Worm (Caenorhabditis elegans) whole organism, L3 larva: ENCODE measurements around the gene F08F8.9.

Experiments used
- ama-1 ChIP-seq: fragments of 150-350 bp; optimal IDR thresholded peaks from 2 replicates; lab custom pipeline; 2018
- nhr-237 ChIP-seq: fragments of 150-350 bp; optimal IDR thresholded peaks from 2 replicates; lab custom pipeline; 2014; ENCODE audit warnings: missing biosample characterization, missing genetic modification characterization
- unc-39 ChIP-seq: sonication (generic microtip); optimal IDR thresholded peaks from 4 replicates; lab custom pipeline; 2017; ENCODE audit warnings: missing biosample characterization, missing genetic modification characterization

- TF ChIP-seq unc-39 (tag; lab: Kevin White, UChicago): no peak
- no peak for TF ChIP-seq nhr-237 (tag; lab: Kevin White, UChicago)
- no peak for TF ChIP-seq ama-1
Measured at ce11 chrIII:7349075-7349474, 4.7 kb downstream of the F08F8.9 start, which contains the start of gene gos-28.
